Worm (Caenorhabditis elegans) whole organism, young adult: Measurements from ENCODE around the gene Y36E3A.2.

ENCODE experiments used
- B0261.1 ChIP-seq: sonication (generic microtip); optimal IDR thresholded peaks from 2 replicates; lab custom pipeline; 2016; ENCODE audit warnings: mild to moderate bottlenecking, missing genetic modification characterization, moderate library complexity, missing compliant biosample characterization
- F23B12.7 ChIP-seq: sonication (generic microtip); optimal IDR thresholded peaks from 2 replicates; lab custom pipeline; 2017; ENCODE audit warnings: missing genetic modification characterization, mild to moderate bottlenecking, missing compliant biosample characterization, antibody characterized with exemption, moderate library complexity; ENCODE audit not compliant: insufficient read depth
- F37B4.10 ChIP-seq: fragments of 200-800 bp; sonication (Bioruptor generic); IDR thresholded peaks from 2 replicates; pipeline ENCODE4 v1.3.6; 2022; ENCODE audit warnings: missing genetic modification characterization, missing compliant biosample characterization
- F49E8.2 ChIP-seq: sonication (generic microtip); optimal IDR thresholded peaks from 3 replicates; lab custom pipeline; 2017; ENCODE audit warnings: missing genetic modification characterization, mild to moderate bottlenecking, missing compliant biosample characterization, antibody characterized with exemption, moderate library complexity; ENCODE audit not compliant: insufficient read depth
- Y53G8AR.9 ChIP-seq: fragments of 200-800 bp; sonication (Bioruptor generic); conservative IDR thresholded peaks from 2 replicates; pipeline ENCODE4 v1.3.6; 2022; ENCODE audit warnings: missing genetic modification reagents, missing genetic modification characterization, missing compliant biosample characterization
- Y79H2A.3 ChIP-seq: fragments of 200-800 bp; sonication (Bioruptor generic); conservative IDR thresholded peaks from 2 replicates; pipeline ENCODE4 v1.3.6; 2022; ENCODE audit warnings: missing genetic modification reagents, missing genetic modification characterization, missing compliant biosample characterization
- ZK185.1 ChIP-seq: sonication (generic microtip); optimal IDR thresholded peaks from 2 replicates; lab custom pipeline; 2016; ENCODE audit warnings: mild to moderate bottlenecking, missing genetic modification characterization, missing compliant biosample characterization; ENCODE audit not compliant: poor library complexity, severe bottlenecking
- aptf-3 ChIP-seq: fragments of 200-800 bp; sonication (Bioruptor generic); IDR thresholded peaks from 2 replicates; pipeline ENCODE4 v1.3.6; 2022; ENCODE audit warnings: missing genetic modification characterization, missing compliant biosample characterization
- attf-6 ChIP-seq: fragments of 200-800 bp; sonication (Bioruptor generic); IDR thresholded peaks from 2 replicates; pipeline ENCODE4 v1.3.6; 2022; ENCODE audit warnings: missing genetic modification reagents, missing genetic modification characterization, missing compliant biosample characterization
- bed-1 ChIP-seq: fragments of 200-800 bp; sonication (Bioruptor generic); IDR thresholded peaks from 2 replicates; pipeline ENCODE4 v1.3.6; 2022; ENCODE audit warnings: missing genetic modification reagents, missing genetic modification characterization, missing compliant biosample characterization
- bed-2 ChIP-seq: fragments of 200-800 bp; sonication (Bioruptor generic); IDR thresholded peaks from 2 replicates; pipeline ENCODE4 v1.3.6; 2022; ENCODE audit warnings: missing genetic modification reagents, missing genetic modification characterization, missing compliant biosample characterization
- ceh-58 ChIP-seq: fragments of 200-800 bp; sonication (Bioruptor generic); IDR thresholded peaks from 2 replicates; pipeline ENCODE4 v1.3.6; 2022; ENCODE audit warnings: missing genetic modification characterization, missing compliant biosample characterization
- ceh-79 ChIP-seq: sonication (generic microtip); optimal IDR thresholded peaks from 2 replicates; lab custom pipeline; 2017; ENCODE audit warnings: mild to moderate bottlenecking, missing genetic modification characterization, missing compliant biosample characterization
- die-1 ChIP-seq: sonication (generic microtip); optimal IDR thresholded peaks from 2 replicates; lab custom pipeline; 2016; ENCODE audit warnings: missing genotype, mild to moderate bottlenecking, missing genetic modification characterization, missing compliant biosample characterization
- egl-18 ChIP-seq: fragments of 200-800 bp; sonication (Bioruptor generic); IDR thresholded peaks from 2 replicates; pipeline ENCODE4 v1.3.6; 2022; ENCODE audit warnings: missing genetic modification reagents, missing genetic modification characterization, missing compliant biosample characterization
- egrh-3 ChIP-seq: fragments of 200-800 bp; sonication (Bioruptor generic); IDR thresholded peaks from 2 replicates; pipeline ENCODE4 v1.3.6; 2022; ENCODE audit warnings: missing genetic modification reagents, missing genetic modification characterization, missing compliant biosample characterization
- fkh-3 ChIP-seq: sonication (generic microtip); optimal IDR thresholded peaks from 2 replicates; lab custom pipeline; 2016; ENCODE audit warnings: mild to moderate bottlenecking, missing genetic modification characterization, missing compliant biosample characterization
- gei-17 ChIP-seq: fragments of 200-800 bp; sonication (Bioruptor generic); optimal IDR thresholded peaks from 2 replicates; lab custom pipeline; 2018; ENCODE audit warnings: mild to moderate bottlenecking, missing genetic modification characterization, missing compliant biosample characterization
- hrde-1 ChIP-seq: sonication (generic microtip); optimal IDR thresholded peaks from 2 replicates; lab custom pipeline; 2016; ENCODE audit warnings: missing genetic modification characterization, mild to moderate bottlenecking, missing compliant biosample characterization, moderate library complexity, missing genotype, missing genetic modification reagents, borderline replicate concordance
- lag-1 ChIP-seq: fragments of 200-800 bp; sonication (Bioruptor generic); IDR thresholded peaks from 2 replicates; pipeline ENCODE4 v1.3.6; 2022; ENCODE audit warnings: missing genetic modification reagents, missing genetic modification characterization, missing compliant biosample characterization
- let-526 ChIP-seq: fragments of 200-800 bp; sonication (Bioruptor generic); IDR thresholded peaks from 2 replicates; pipeline ENCODE4 v1.3.6; 2022; ENCODE audit warnings: missing genetic modification reagents, missing genetic modification characterization, missing compliant biosample characterization
- lin-35 ChIP-seq, 3 experiments: fragments of 150-350 bp in 2 of 3; sonication (generic microtip) in 1 of 3; optimal IDR thresholded peaks; 2 replicates each; lab custom pipeline; 2014 to 2018; ENCODE audit warnings: missing biosample characterization in 3 of 3, missing genetic modification characterization in 3 of 3, missing genetic modification reagents in 3 of 3
- lir-1 ChIP-seq: fragments of 200-800 bp; sonication (Bioruptor generic); conservative IDR thresholded peaks from 2 replicates; pipeline ENCODE4 v1.3.6; 2022; ENCODE audit warnings: missing genetic modification reagents, missing genetic modification characterization, missing compliant biosample characterization
- madf-10 ChIP-seq: sonication (generic microtip); optimal IDR thresholded peaks from 2 replicates; lab custom pipeline; 2016; ENCODE audit warnings: mild to moderate bottlenecking, missing genetic modification characterization, missing compliant biosample characterization
- madf-3 ChIP-seq: fragments of 200-800 bp; sonication (Bioruptor generic); IDR thresholded peaks from 2 replicates; pipeline ENCODE4 v1.3.6; 2022; ENCODE audit warnings: missing genetic modification reagents, missing genetic modification characterization, missing compliant biosample characterization
- madf-6 ChIP-seq: fragments of 200-800 bp; sonication (Bioruptor generic); IDR thresholded peaks from 2 replicates; pipeline ENCODE4 v1.3.6; 2022; ENCODE audit warnings: missing genetic modification reagents, missing genetic modification characterization, missing compliant biosample characterization
- madf-8 ChIP-seq: fragments of 200-800 bp; sonication (Bioruptor generic); conservative IDR thresholded peaks from 2 replicates; pipeline ENCODE4 v1.3.6; 2022; ENCODE audit warnings: missing genetic modification reagents, missing genetic modification characterization, missing compliant biosample characterization
- nfya-2 ChIP-seq: fragments of 200-800 bp; sonication (Bioruptor generic); IDR thresholded peaks from 2 replicates; pipeline ENCODE4 v1.3.6; 2022; ENCODE audit warnings: missing genetic modification reagents, missing genetic modification characterization, missing compliant biosample characterization
- nhr-27 ChIP-seq: fragments of 200-800 bp; sonication (Bioruptor generic); optimal IDR thresholded peaks from 2 replicates; lab custom pipeline; 2018; ENCODE audit warnings: mild to moderate bottlenecking, missing genetic modification characterization, moderate library complexity, missing compliant biosample characterization
- nhr-80 ChIP-seq: sonication (generic microtip); optimal IDR thresholded peaks from 2 replicates; lab custom pipeline; 2016; ENCODE audit warnings: missing genetic modification characterization, missing compliant biosample characterization
- pbrm-1 ChIP-seq: fragments of 200-800 bp; sonication (Bioruptor generic); IDR thresholded peaks from 2 replicates; pipeline ENCODE4 v1.3.6; 2022; ENCODE audit warnings: missing genetic modification reagents, missing genetic modification characterization, missing compliant biosample characterization
- repo-1 ChIP-seq: sonication (generic microtip); optimal IDR thresholded peaks from 2 replicates; lab custom pipeline; 2017; ENCODE audit warnings: mild to moderate bottlenecking, missing genetic modification characterization, missing compliant biosample characterization
- sdz-38 ChIP-seq: sonication (generic microtip); optimal IDR thresholded peaks from 2 replicates; lab custom pipeline; 2016; ENCODE audit warnings: missing genotype, missing genetic modification characterization, missing compliant biosample characterization
- snpc-3.4 ChIP-seq: sonication (generic microtip); optimal IDR thresholded peaks from 2 replicates; lab custom pipeline; 2017; ENCODE audit warnings: missing genetic modification characterization, mild to moderate bottlenecking, missing compliant biosample characterization, antibody characterized with exemption, moderate library complexity, missing genotype, missing genetic modification reagents
- tbp1 ChIP-seq: fragments of 200-800 bp; sonication (Bioruptor generic); optimal IDR thresholded peaks from 2 replicates; lab custom pipeline; 2018; ENCODE audit warnings: mild to moderate bottlenecking, missing genetic modification characterization, missing compliant biosample characterization
- tbx-9 ChIP-seq: sonication (generic microtip); optimal IDR thresholded peaks from 2 replicates; lab custom pipeline; 2016; ENCODE audit warnings: borderline replicate concordance, missing genetic modification characterization, inconsistent platforms, missing compliant biosample characterization
- xnd-1 ChIP-seq: sonication (generic microtip); optimal IDR thresholded peaks from 2 replicates; lab custom pipeline; 2016; ENCODE audit warnings: missing genotype, missing genetic modification reagents, missing genetic modification characterization, missing compliant biosample characterization
- ztf-18 ChIP-seq: sonication (generic microtip); optimal IDR thresholded peaks from 2 replicates; lab custom pipeline; 2016; ENCODE audit warnings: missing genotype, mild to moderate bottlenecking, missing genetic modification characterization, missing compliant biosample characterization
- ztf-26 ChIP-seq: sonication (generic microtip); optimal IDR thresholded peaks from 2 replicates; lab custom pipeline; 2017; ENCODE audit warnings: missing genetic modification characterization, missing compliant biosample characterization

The Y36E3A.2 gene

DNA sequence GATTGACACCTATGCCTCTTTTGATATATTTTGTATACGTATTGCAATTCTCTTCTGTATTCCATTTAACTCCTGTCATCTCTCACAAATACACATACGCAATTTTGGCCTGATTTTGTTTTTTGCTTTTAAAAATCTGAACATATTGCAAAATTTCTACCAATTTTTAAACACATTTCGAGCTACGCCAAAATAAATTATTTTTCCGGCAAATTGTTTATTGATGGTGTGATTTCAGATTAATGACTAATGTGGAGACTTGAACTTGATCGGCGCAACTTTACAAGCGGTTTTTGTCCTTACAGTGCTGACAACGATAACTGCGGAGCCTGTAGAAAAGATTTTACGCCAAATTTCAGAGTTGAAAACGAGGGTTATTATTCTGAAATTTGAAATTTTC lies 28.7 kb upstream of the Y36E3A.2 start (continued):
- peak; percentile 38 for TF ChIP-seq F49E8.2 (tag; lab: Kevin White, UChicago)
- peak; percentile 34; the same call in 1 of the 2 replicates for TF ChIP-seq madf-8 (GFP tag; lab: Robert Waterston, UW)
- TF ChIP-seq madf-6 (GFP tag; lab: Robert Waterston, UW): peak; percentile 73
- TF ChIP-seq F37B4.10 (GFP tag; lab: Robert Waterston, UW): no peak
- TF ChIP-seq lin-35 (GFP tag; optimal IDR thresholded peaks at IDR 0.05; lab: Kevin White, UChicago): peak in 1 of 3 experiments; percentile 2
- peak; percentile 12 for TF ChIP-seq B0261.1 (tag; lab: Kevin White, UChicago)
- TF ChIP-seq egl-18: 0 out of 2 replicates have a peak, but pooled peaks have one; percentile 40
- TF ChIP-seq snpc-3.4: peak; percentile 13
- TF ChIP-seq hrde-1 (tag; lab: Kevin White, UChicago): peak; percentile 82
- TF ChIP-seq tbp1 (GFP tag; lab: Kevin White, UChicago): peak; percentile 48
- peak; percentile 21; the same call in 1 of the 2 replicates for TF ChIP-seq Y79H2A.3 (GFP tag; lab: Robert Waterston, UW)
- TF ChIP-seq F23B12.7 (tag; lab: Kevin White, UChicago): no peak

DNA sequence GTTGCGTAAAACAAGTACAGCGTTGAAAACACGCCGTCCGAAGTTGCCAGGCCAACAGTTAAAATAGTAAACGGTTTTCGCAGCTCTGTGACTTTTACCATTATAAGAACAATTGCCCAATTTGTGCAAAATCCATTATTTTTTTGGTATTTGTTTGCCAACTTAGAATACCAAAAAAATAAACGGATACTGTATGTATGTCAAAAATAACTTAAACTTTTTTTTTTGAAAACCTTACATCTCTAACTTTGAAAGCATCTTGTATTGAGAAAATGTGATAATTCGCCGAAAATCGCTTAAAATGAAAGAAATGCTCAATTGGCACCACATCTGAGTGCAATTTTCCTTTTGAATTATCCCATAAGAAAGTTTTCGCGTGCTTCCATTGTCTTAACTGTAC lies 27.1 kb upstream of the Y36E3A.2 start, which contains the start of gene fbxa-199:
TSS of gene fbxa-199 (minus strand) at position 101 of the 400 bp plus-strand sequence.
- TF ChIP-seq madf-8 (GFP tag; lab: Robert Waterston, UW) (no peak), nhr-27 (no peak), ztf-26 (tag; lab: Kevin White, UChicago) (no peak), nfya-2 (no peak), madf-3 (GFP tag; lab: Robert Waterston, UW) (no peak)

DNA sequence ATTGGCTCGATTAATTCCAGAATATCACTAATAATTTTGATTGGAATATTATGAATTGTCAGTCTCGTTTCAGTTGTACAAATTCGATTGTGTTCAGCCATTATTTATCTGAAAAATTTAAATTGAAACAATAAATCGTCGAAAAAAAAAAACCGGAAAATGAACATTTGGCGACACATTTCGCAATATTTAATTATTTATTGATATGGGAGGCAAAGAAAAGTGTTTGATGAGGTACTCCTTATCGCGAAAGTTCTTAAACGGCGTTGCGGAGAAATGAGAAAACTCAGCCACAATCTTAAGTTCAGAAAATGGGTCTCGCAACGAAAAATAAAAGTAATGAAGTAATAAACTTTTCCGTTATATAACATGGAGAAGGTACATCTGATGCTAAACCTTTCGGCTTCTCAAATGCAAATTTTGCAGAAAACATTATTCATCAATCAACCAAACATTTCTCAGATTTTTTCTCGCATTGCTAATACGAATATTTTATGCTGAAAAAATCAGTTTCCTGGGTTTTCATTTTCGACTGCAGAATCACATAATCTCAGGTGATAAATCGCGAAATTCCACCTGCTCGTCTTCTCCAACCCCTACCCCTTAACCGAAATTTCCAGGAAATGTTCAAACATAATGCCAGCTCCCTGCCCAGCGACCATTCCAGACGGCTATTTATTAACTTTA lies 26.0 kb upstream of the Y36E3A.2 start, which contains the start of the genes T06E6.15 and sri-7:
TSS of gene T06E6.15 (minus strand) at position 101 of the 687 bp plus-strand sequence.
TSS of gene sri-7 (plus strand) at position 637 of the 687 bp plus-strand sequence.
- TF ChIP-seq Y53G8AR.9 (GFP tag; lab: Robert Waterston, UW) (no peak), lir-1 (GFP tag; lab: Robert Waterston, UW) (no peak), ceh-79 (tag; lab: Kevin White, UChicago) (no peak), die-1 (tag; lab: Kevin White, UChicago) (no peak), ztf-18 (tag; lab: Kevin White, UChicago) (no peak), tbx-9 (no peak), repo-1 (tag; lab: Kevin White, UChicago) (no peak), nhr-80 (tag; lab: Kevin White, UChicago) (no peak), pbrm-1 (GFP tag; lab: Robert Waterston, UW) (no peak), attf-6 (GFP tag; lab: Robert Waterston, UW) (no peak), let-526 (GFP tag; lab: Robert Waterston, UW) (no peak), xnd-1 (tag; lab: Kevin White, UChicago) (no peak), lin-35 (GFP tag; optimal IDR thresholded peaks at IDR 0.05; lab: Kevin White, UChicago) (no peak), bed-2 (GFP tag; lab: Robert Waterston, UW) (no peak)

DNA sequence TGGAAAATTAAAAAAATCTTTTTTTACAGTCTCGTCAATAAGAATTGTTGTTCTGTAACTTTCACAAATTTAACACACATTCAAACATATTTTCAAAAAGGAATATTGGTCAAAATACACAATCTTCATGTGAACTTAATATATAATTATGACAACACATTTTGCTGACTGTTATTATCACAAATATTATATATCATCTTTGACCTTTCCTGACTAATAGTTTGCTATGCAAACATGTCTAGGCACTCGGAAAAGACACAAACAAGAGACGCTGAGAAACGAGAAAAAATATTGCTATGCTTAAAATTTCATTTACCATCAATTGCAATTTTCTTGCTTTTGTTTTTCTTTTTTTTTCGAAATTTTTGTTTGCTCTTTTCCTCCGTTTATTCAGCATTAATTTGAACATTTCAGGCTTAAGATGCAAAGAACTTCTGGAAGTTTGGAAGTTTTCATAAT lies 24.0 kb upstream of the Y36E3A.2 start, which contains the start of gene fbxa-135:
TSS of gene fbxa-135 (plus strand) at position 409 of the 459 bp plus-strand sequence.
- TF ChIP-seq lir-1 (GFP tag; lab: Robert Waterston, UW) (no peak), sdz-38 (tag; lab: Kevin White, UChicago) (no peak), bed-1 (GFP tag; lab: Robert Waterston, UW) (no peak), aptf-3 (GFP tag; lab: Robert Waterston, UW) (no peak), ZK185.1 (tag; lab: Kevin White, UChicago) (no peak), F49E8.2 (tag; lab: Kevin White, UChicago) (no peak), madf-6 (GFP tag; lab: Robert Waterston, UW) (no peak), ceh-58 (GFP tag; lab: Robert Waterston, UW) (no peak), egrh-3 (GFP tag; lab: Robert Waterston, UW) (no peak), hrde-1 (tag; lab: Kevin White, UChicago) (no peak), gei-17 (GFP tag; lab: Kevin White, UChicago) (no peak), fkh-3 (tag; lab: Kevin White, UChicago) (no peak), madf-10 (no peak), lag-1 (no peak)
- TF ChIP-seq, all 124 proteins: peak for 0
